Worm (Caenorhabditis elegans): ENCODE results near the gene F31E3.2.

ce11 chrIII:6988060-6988459 lies 14.3 kb downstream of the F31E3.2 start:
- TF ChIP-seq sea-1 (GFP tag; conservative IDR thresholded peaks at IDR 0.05) (no peak), tbx-11 (GFP tag; IDR thresholded peaks at IDR 0.05) (no peak)
